Worm (Caenorhabditis elegans): Measurements from ENCODE around the gene F35D11.3.

DNA sequence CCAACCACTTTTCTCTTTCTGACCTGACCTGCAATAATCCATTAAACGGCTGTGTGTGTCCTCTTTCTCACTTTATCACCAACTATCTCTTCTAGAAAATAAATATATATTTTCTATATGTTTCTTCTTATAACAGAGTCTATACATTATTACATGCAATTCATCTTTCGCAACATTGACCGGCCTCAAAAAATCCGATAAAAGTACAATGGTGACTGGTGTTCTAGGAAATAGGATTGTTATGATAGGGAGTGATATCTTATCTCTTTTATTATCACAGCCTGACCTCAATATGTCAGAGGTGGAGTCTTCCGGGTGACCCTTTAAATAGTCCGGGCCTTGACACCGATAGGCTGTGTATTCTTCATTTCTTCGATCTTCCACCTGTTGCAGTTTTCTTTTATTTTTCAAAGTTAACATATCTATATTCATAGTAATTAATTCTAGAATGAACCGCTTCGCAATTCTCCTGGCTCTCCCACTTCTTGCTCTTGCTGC, 45.6 kb upstream of the F35D11.3 start, which contains the start of gene dao-2:
- TF ChIP-seq ztf-23 (GFP tag; IDR thresholded peaks at IDR 0.05) (no peak), flt-1 (GFP tag; IDR thresholded peaks at IDR 0.05) (no peak), ref-1 (GFP tag; conservative IDR thresholded peaks at IDR 0.05) (no peak), klf-2 (GFP tag; conservative IDR thresholded peaks at IDR 0.05) (no peak), tab-1 (GFP tag; IDR thresholded peaks at IDR 0.05) (no peak), T22C8.4 (GFP tag; IDR thresholded peaks at IDR 0.05) (no peak), cog-1 (tag; optimal IDR thresholded peaks at IDR 0.05) (no peak), med-1 (GFP tag; optimal IDR thresholded peaks at IDR 0.05; ENCODE audit: insufficient read depth) (no peak)
